Fruit fly (Drosophila melanogaster) whole organism, adult: ENCODE measurements around the gene Sytbeta.
A peak's percentile ranks its signal among the peaks of the same experiment; 100 is the strongest.

Source experiments
- CG11617 ChIP-seq: fragments of 200-800 bp; sonication (Bioruptor generic); optimal IDR thresholded peaks from 2 replicates; lab custom pipeline; 2017; ENCODE audit warnings: mild to moderate bottlenecking, missing biosample characterization, missing genetic modification reagents, missing genetic modification characterization
- CG12768 ChIP-seq: fragments of 200-800 bp; sonication (Bioruptor generic); optimal IDR thresholded peaks from 2 replicates; lab custom pipeline; 2017; ENCODE audit warnings: missing biosample characterization, missing genetic modification characterization, mild to moderate bottlenecking, moderate library complexity, missing genetic modification reagents
- CG14711 ChIP-seq: fragments of 200-800 bp; sonication (Bioruptor generic); optimal IDR thresholded peaks from 2 replicates; lab custom pipeline; 2018; ENCODE audit warnings: missing biosample characterization, mild to moderate bottlenecking, missing genetic modification characterization, moderate library complexity
- CG1620 ChIP-seq: fragments of 200-800 bp; sonication (Bioruptor generic); optimal IDR thresholded peaks from 2 replicates; lab custom pipeline; 2016; ENCODE audit warnings: missing biosample characterization, missing genetic modification characterization
- CG33017 ChIP-seq: fragments of 200-800 bp; sonication (Bioruptor generic); optimal IDR thresholded peaks from 2 replicates; lab custom pipeline; 2018; ENCODE audit warnings: missing biosample characterization, mild to moderate bottlenecking, missing genetic modification characterization, moderate library complexity
- CG5204 ChIP-seq: fragments of 200-800 bp; sonication (Bioruptor generic); optimal IDR thresholded peaks from 2 replicates; lab custom pipeline; 2016; ENCODE audit warnings: missing biosample characterization, missing genetic modification characterization
- CG7045 ChIP-seq: fragments of 200-800 bp; sonication (Bioruptor generic); optimal IDR thresholded peaks from 2 replicates; lab custom pipeline; 2017; ENCODE audit warnings: missing biosample characterization, mild to moderate bottlenecking, missing genetic modification characterization
- CG7101 ChIP-seq: fragments of 200-800 bp; sonication (Bioruptor generic); optimal IDR thresholded peaks from 2 replicates; lab custom pipeline; 2018; ENCODE audit warnings: missing biosample characterization, mild to moderate bottlenecking, missing genetic modification characterization, moderate library complexity
- Clk ChIP-seq: fragments of 200-800 bp; sonication (Bioruptor generic); optimal IDR thresholded peaks from 2 replicates; lab custom pipeline; 2017; ENCODE audit warnings: missing biosample characterization, missing genetic modification characterization
- Crg-1 ChIP-seq: fragments of 200-800 bp; sonication (Bioruptor generic); optimal IDR thresholded peaks from 2 replicates; lab custom pipeline; 2016; ENCODE audit warnings: missing biosample characterization, missing genetic modification characterization
- Hr96 ChIP-seq: fragments of 200-800 bp; sonication (Bioruptor generic); optimal IDR thresholded peaks from 2 replicates; lab custom pipeline; 2016; ENCODE audit warnings: missing biosample characterization, missing genetic modification characterization
- Mnt ChIP-seq: fragments of 200-800 bp; sonication (Bioruptor generic); optimal IDR thresholded peaks from 2 replicates; lab custom pipeline; 2016; ENCODE audit warnings: missing biosample characterization, mild to moderate bottlenecking, missing genetic modification characterization
- bab1 ChIP-seq: fragments of 200-800 bp; sonication (Bioruptor generic); optimal IDR thresholded peaks from 3 replicates; lab custom pipeline; 2019; ENCODE audit warnings: missing biosample characterization, mild to moderate bottlenecking, missing genetic modification characterization, moderate library complexity
- cic ChIP-seq: fragments of 200-800 bp; sonication (Bioruptor generic); optimal IDR thresholded peaks from 2 replicates; lab custom pipeline; 2017; ENCODE audit warnings: missing biosample characterization, mild to moderate bottlenecking, missing genetic modification characterization, moderate library complexity
- kay ChIP-seq: fragments of 200-800 bp; sonication (Bioruptor generic); peaks from one replicate; lab custom pipeline; 2016; ENCODE audit warnings: missing biosample characterization, missing genetic modification characterization, borderline replicate concordance
- ovo ChIP-seq: fragments of 200-800 bp; sonication (Bioruptor generic); optimal IDR thresholded peaks from 2 replicates; lab custom pipeline; 2016; ENCODE audit warnings: missing biosample characterization, missing genetic modification characterization
- pad ChIP-seq: fragments of 200-800 bp; sonication (Bioruptor generic); optimal IDR thresholded peaks from 3 replicates; lab custom pipeline; 2017; ENCODE audit warnings: missing biosample characterization, missing genetic modification characterization, mild to moderate bottlenecking, moderate library complexity, missing genetic modification reagents
- tj ChIP-seq: fragments of 200-800 bp; sonication (Bioruptor generic); optimal IDR thresholded peaks from 3 replicates; lab custom pipeline; 2017; ENCODE audit warnings: missing biosample characterization, mild to moderate bottlenecking, missing genetic modification characterization, moderate library complexity
- toe ChIP-seq: fragments of 200-800 bp; sonication (Bioruptor generic); optimal IDR thresholded peaks from 2 replicates; lab custom pipeline; 2016; ENCODE audit warnings: missing biosample characterization, missing genetic modification characterization

Gene Sytbeta

DNA sequence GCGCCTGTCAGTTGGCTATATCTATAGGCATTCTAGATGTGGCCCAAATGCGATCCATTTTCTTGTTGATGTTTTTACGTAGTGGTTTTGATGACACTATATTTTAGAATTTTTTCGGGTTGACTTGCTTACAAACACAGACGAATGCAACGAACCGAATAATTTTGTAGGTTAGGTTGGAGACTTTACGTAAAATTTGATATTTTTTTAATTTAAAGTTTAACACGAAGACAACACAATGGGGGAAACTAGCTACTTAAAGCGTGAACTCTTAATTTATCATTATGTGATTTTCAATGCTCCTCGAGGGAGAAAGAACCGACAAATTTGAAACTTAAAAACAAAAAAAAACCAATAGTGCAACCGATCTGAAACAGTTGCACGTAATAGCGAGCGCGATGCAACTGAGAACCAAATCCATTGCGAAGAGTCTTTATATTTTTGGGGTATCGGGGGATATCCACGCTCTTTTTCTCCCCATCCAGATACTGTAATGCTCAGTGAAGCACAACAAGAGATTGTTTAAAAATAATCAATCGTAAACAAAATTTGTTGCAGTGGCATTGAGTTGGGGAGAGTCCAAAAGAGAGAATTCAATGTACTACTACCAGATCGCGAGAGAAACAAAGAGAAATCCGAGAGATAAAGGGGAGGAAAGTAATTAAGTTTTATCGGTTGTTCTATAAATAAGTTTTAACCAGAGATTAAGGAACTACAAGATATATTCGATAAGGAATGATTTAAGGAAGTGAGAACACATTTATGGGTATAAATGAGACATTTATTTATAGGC, 25.3 kb upstream of the Sytbeta start:
- TF ChIP-seq toe (GFP tag; lab: Kevin White, UChicago): no peak
- TF ChIP-seq CG7101 (tag; lab: Kevin White, UChicago): no peak
- no peak for TF ChIP-seq CG1620 (GFP tag; lab: Kevin White, UChicago)
- no peak for TF ChIP-seq CG14711 (tag; lab: Kevin White, UChicago)
- TF ChIP-seq CG12768 (GFP tag; lab: Kevin White, UChicago): no peak
- no peak for TF ChIP-seq Clk (GFP tag; lab: Kevin White, UChicago)
- no peak for TF ChIP-seq ovo (GFP tag; lab: Kevin White, UChicago)
- no peak for TF ChIP-seq CG5204 (GFP tag; lab: Kevin White, UChicago)
- no peak for TF ChIP-seq bab1
- no peak for TF ChIP-seq CG11617 (GFP tag; lab: Kevin White, UChicago)
- no peak for TF ChIP-seq Crg-1 (GFP tag; lab: Kevin White, UChicago)
- no peak for TF ChIP-seq CG33017
- no peak for TF ChIP-seq pad
- no peak for TF ChIP-seq CG7045 (GFP tag; lab: Kevin White, UChicago)

dm6 chr3L:15089083-15089704, 24.4 kb upstream of the Sytbeta start:
- TF ChIP-seq Hr96 (GFP tag; lab: Kevin White, UChicago) (no peak), toe (GFP tag; lab: Kevin White, UChicago) (no peak), pad (no peak), CG1620 (GFP tag; lab: Kevin White, UChicago) (no peak)

DNA sequence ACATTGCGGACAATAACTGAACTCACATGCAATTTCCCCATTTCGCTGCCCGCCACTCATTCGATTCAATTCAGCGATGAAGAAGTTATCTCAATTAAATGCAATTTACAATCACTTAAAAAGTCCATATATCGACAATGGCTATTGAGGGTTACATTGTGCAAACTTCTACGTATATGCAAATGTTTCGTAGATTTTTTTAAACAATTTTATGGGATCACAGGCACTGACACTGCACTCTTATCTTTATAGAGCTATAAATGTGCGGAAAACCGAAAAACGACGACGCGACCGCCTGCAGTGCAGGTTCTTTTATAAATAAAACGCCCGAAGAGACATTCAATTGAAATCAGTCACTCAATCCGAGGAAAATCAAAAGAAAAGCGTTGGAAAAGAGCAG, 23.5 kb upstream of the Sytbeta start:
- peak; percentile 27 for TF ChIP-seq kay (GFP tag; lab: Kevin White, UChicago)
- TF ChIP-seq CG5204 (GFP tag; lab: Kevin White, UChicago): no peak

dm6 chr3L:15084288-15084687, 19.5 kb upstream of the Sytbeta start:
- TF ChIP-seq Mnt (GFP tag; lab: Kevin White, UChicago) (no peak), CG5204 (GFP tag; lab: Kevin White, UChicago) (no peak), tj (no peak), Crg-1 (GFP tag; lab: Kevin White, UChicago) (no peak), CG7045 (GFP tag; lab: Kevin White, UChicago) (no peak), CG1620 (GFP tag; lab: Kevin White, UChicago) (no peak), ovo (GFP tag; lab: Kevin White, UChicago) (no peak), CG12768 (GFP tag; lab: Kevin White, UChicago) (no peak), cic (GFP tag; lab: Kevin White, UChicago) (no peak), kay (GFP tag; lab: Kevin White, UChicago) (no peak), bab1 (no peak)

DNA sequence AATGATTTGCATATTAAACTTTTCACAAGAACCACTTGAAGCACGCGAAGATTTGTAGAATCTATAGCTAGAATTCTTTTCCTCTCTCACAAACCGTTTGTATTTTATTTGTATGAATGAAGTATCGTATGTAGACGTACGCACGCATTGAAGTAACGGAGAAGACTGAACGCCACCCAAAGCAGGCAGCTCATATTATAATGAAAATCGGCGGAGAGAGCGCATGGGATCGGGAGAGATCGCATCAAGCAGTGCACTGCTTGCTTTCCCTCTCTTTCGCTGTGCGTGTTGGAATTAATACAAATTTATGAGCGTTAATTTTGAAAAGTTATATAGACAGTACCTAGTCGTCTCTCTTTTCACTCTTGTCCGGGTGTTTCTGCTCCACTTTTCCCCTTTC, 14.5 kb upstream of the Sytbeta start:
- peak; percentile 26 for TF ChIP-seq cic (GFP tag; lab: Kevin White, UChicago)
- TF ChIP-seq Clk (GFP tag; lab: Kevin White, UChicago): no peak
- TF ChIP-seq CG7101 (tag; lab: Kevin White, UChicago): no peak
- no peak for TF ChIP-seq pad
- TF ChIP-seq tj: no peak
- TF ChIP-seq Hr96 (GFP tag; lab: Kevin White, UChicago): no peak
- TF ChIP-seq Crg-1 (GFP tag; lab: Kevin White, UChicago): no peak
- no peak for TF ChIP-seq kay (GFP tag; lab: Kevin White, UChicago)

dm6 chr3L:15078347-15078746, 13.6 kb upstream of the Sytbeta start, which contains the start of gene Or71a:
Or71a (minus strand) TSS chr3L:15078447.
- TF ChIP-seq kay (GFP tag; lab: Kevin White, UChicago) (no peak), CG12768 (GFP tag; lab: Kevin White, UChicago) (no peak), ovo (GFP tag; lab: Kevin White, UChicago) (no peak), CG5204 (GFP tag; lab: Kevin White, UChicago) (no peak), CG7101 (tag; lab: Kevin White, UChicago) (no peak), cic (GFP tag; lab: Kevin White, UChicago) (no peak), Hr96 (GFP tag; lab: Kevin White, UChicago) (no peak), bab1 (no peak), pad (no peak)

dm6 chr3L:15076380-15076779, 11.6 kb upstream of the Sytbeta start:
- TF ChIP-seq Crg-1 (GFP tag; lab: Kevin White, UChicago): no peak
- TF ChIP-seq CG12768 (GFP tag; lab: Kevin White, UChicago): no peak
- TF ChIP-seq bab1: no peak
- TF ChIP-seq CG5204 (GFP tag; lab: Kevin White, UChicago): no peak
- TF ChIP-seq Clk (GFP tag; lab: Kevin White, UChicago): no peak
